Fruit fly (Drosophila melanogaster) whole organism, adult: Measurements from ENCODE around the gene SLC22A.

Experiments used
- CG11617 ChIP-seq: fragments of 200-800 bp; sonication (Bioruptor generic); optimal IDR thresholded peaks from 2 replicates; lab custom pipeline; 2017; ENCODE audit warnings: mild to moderate bottlenecking, missing biosample characterization, missing genetic modification reagents, missing genetic modification characterization
- CG12768 ChIP-seq: fragments of 200-800 bp; sonication (Bioruptor generic); optimal IDR thresholded peaks from 2 replicates; lab custom pipeline; 2017; ENCODE audit warnings: missing biosample characterization, missing genetic modification characterization, mild to moderate bottlenecking, moderate library complexity, missing genetic modification reagents
- CG14711 ChIP-seq: fragments of 200-800 bp; sonication (Bioruptor generic); optimal IDR thresholded peaks from 2 replicates; lab custom pipeline; 2018; ENCODE audit warnings: missing biosample characterization, mild to moderate bottlenecking, missing genetic modification characterization, moderate library complexity
- CG1620 ChIP-seq: fragments of 200-800 bp; sonication (Bioruptor generic); optimal IDR thresholded peaks from 2 replicates; lab custom pipeline; 2016; ENCODE audit warnings: missing biosample characterization, missing genetic modification characterization
- CG33017 ChIP-seq: fragments of 200-800 bp; sonication (Bioruptor generic); optimal IDR thresholded peaks from 2 replicates; lab custom pipeline; 2018; ENCODE audit warnings: missing biosample characterization, mild to moderate bottlenecking, missing genetic modification characterization, moderate library complexity
- CG5204 ChIP-seq: fragments of 200-800 bp; sonication (Bioruptor generic); optimal IDR thresholded peaks from 2 replicates; lab custom pipeline; 2016; ENCODE audit warnings: missing biosample characterization, missing genetic modification characterization
- CG7045 ChIP-seq: fragments of 200-800 bp; sonication (Bioruptor generic); optimal IDR thresholded peaks from 2 replicates; lab custom pipeline; 2017; ENCODE audit warnings: missing biosample characterization, mild to moderate bottlenecking, missing genetic modification characterization
- CG7101 ChIP-seq: fragments of 200-800 bp; sonication (Bioruptor generic); optimal IDR thresholded peaks from 2 replicates; lab custom pipeline; 2018; ENCODE audit warnings: missing biosample characterization, mild to moderate bottlenecking, missing genetic modification characterization, moderate library complexity
- Clk ChIP-seq: fragments of 200-800 bp; sonication (Bioruptor generic); optimal IDR thresholded peaks from 2 replicates; lab custom pipeline; 2017; ENCODE audit warnings: missing biosample characterization, missing genetic modification characterization
- Crg-1 ChIP-seq: fragments of 200-800 bp; sonication (Bioruptor generic); optimal IDR thresholded peaks from 2 replicates; lab custom pipeline; 2016; ENCODE audit warnings: missing biosample characterization, missing genetic modification characterization
- Hr96 ChIP-seq: fragments of 200-800 bp; sonication (Bioruptor generic); optimal IDR thresholded peaks from 2 replicates; lab custom pipeline; 2016; ENCODE audit warnings: missing biosample characterization, missing genetic modification characterization
- Mnt ChIP-seq: fragments of 200-800 bp; sonication (Bioruptor generic); optimal IDR thresholded peaks from 2 replicates; lab custom pipeline; 2016; ENCODE audit warnings: missing biosample characterization, mild to moderate bottlenecking, missing genetic modification characterization
- bab1 ChIP-seq: fragments of 200-800 bp; sonication (Bioruptor generic); optimal IDR thresholded peaks from 3 replicates; lab custom pipeline; 2019; ENCODE audit warnings: missing biosample characterization, mild to moderate bottlenecking, missing genetic modification characterization, moderate library complexity
- cic ChIP-seq: fragments of 200-800 bp; sonication (Bioruptor generic); optimal IDR thresholded peaks from 2 replicates; lab custom pipeline; 2017; ENCODE audit warnings: missing biosample characterization, mild to moderate bottlenecking, missing genetic modification characterization, moderate library complexity
- cnc ChIP-seq, 2 experiments: fragments of >200 bp; optimal IDR thresholded peaks; 2 replicates each; lab custom pipeline; 2017
- kay ChIP-seq: fragments of 200-800 bp; sonication (Bioruptor generic); peaks from one replicate; lab custom pipeline; 2016; ENCODE audit warnings: missing biosample characterization, missing genetic modification characterization, borderline replicate concordance
- ovo ChIP-seq: fragments of 200-800 bp; sonication (Bioruptor generic); optimal IDR thresholded peaks from 2 replicates; lab custom pipeline; 2016; ENCODE audit warnings: missing biosample characterization, missing genetic modification characterization
- pad ChIP-seq: fragments of 200-800 bp; sonication (Bioruptor generic); optimal IDR thresholded peaks from 3 replicates; lab custom pipeline; 2017; ENCODE audit warnings: missing biosample characterization, missing genetic modification characterization, mild to moderate bottlenecking, moderate library complexity, missing genetic modification reagents
- tj ChIP-seq: fragments of 200-800 bp; sonication (Bioruptor generic); optimal IDR thresholded peaks from 3 replicates; lab custom pipeline; 2017; ENCODE audit warnings: missing biosample characterization, mild to moderate bottlenecking, missing genetic modification characterization, moderate library complexity
- toe ChIP-seq: fragments of 200-800 bp; sonication (Bioruptor generic); optimal IDR thresholded peaks from 2 replicates; lab custom pipeline; 2016; ENCODE audit warnings: missing biosample characterization, missing genetic modification characterization

SLC22A gene

dm6 chr3L:21934462-21934861 is at the start of gene SLC22A:
Gene SLC22A, plus strand, starts transcription at chr3L:21934704.
- TF ChIP-seq pad (GFP tag; lab: Kevin White, UChicago) (no peak), CG7101 (no peak), Hr96 (GFP tag; lab: Kevin White, UChicago) (peak; percentile 2), Crg-1 (no peak), cic (GFP tag; lab: Kevin White, UChicago) (peak; percentile 79)

- TF ChIP-seq cic (GFP tag; lab: Kevin White, UChicago) (peak; percentile 23), tj (GFP tag; lab: Kevin White, UChicago) (peak; percentile 36), kay (GFP tag; lab: Kevin White, UChicago) (peak; percentile 90), CG1620 (GFP tag; lab: Kevin White, UChicago) (no peak), CG7101 (no peak), pad (GFP tag; lab: Kevin White, UChicago) (no peak)
These were observed 47.5 kb upstream of the SLC22A start for dm6 chr3L:21886883-21887559.

- TF ChIP-seq ovo (GFP tag; lab: Kevin White, UChicago) (peak; percentile 16), cic (GFP tag; lab: Kevin White, UChicago) (peak; percentile 35), CG11617 (GFP tag; lab: Kevin White, UChicago) (peak; percentile 4), CG7045 (no peak)
These were observed 44.9 kb upstream of the SLC22A start for dm6 chr3L:21889601-21890000.

dm6 chr3L:21891307-21891774 is 43.2 kb upstream of the SLC22A start:
- TF ChIP-seq Mnt (no peak), CG14711 (tag; lab: Kevin White, UChicago) (peak; percentile 73), CG5204 (peak; percentile 50), CG11617 (GFP tag; lab: Kevin White, UChicago) (peak; percentile 52), CG7101 (peak; percentile 64), Hr96 (GFP tag; lab: Kevin White, UChicago) (peak; percentile 18), tj (GFP tag; lab: Kevin White, UChicago) (peak; percentile 90), bab1 (GFP tag; lab: Kevin White, UChicago) (peak; percentile 69), toe (GFP tag; lab: Kevin White, UChicago) (no peak), CG7045 (peak; percentile 67), cnc (optimal IDR thresholded peaks at IDR 0.05; lab: Kevin White, UChicago) (no peak), Clk (GFP tag; lab: Kevin White, UChicago) (peak; percentile 3), kay (GFP tag; lab: Kevin White, UChicago) (no peak), pad (GFP tag; lab: Kevin White, UChicago) (peak; percentile 17), CG33017 (tag; lab: Kevin White, UChicago) (peak; percentile 74)

- TF ChIP-seq CG7045, result peak; percentile 62
- TF ChIP-seq cic (GFP tag; lab: Kevin White, UChicago), result peak; percentile 68
- TF ChIP-seq ovo (GFP tag; lab: Kevin White, UChicago), result peak; percentile 12
- TF ChIP-seq cnc (optimal IDR thresholded peaks at IDR 0.05; lab: Kevin White, UChicago), result no peak
- peak; percentile 17 for TF ChIP-seq Mnt
- TF ChIP-seq CG5204, result peak; percentile 4
- peak; percentile 27 for TF ChIP-seq CG11617 (GFP tag; lab: Kevin White, UChicago)
- TF ChIP-seq CG7101, result peak; percentile 20
- TF ChIP-seq kay (GFP tag; lab: Kevin White, UChicago), result peak; percentile 91
- peak; percentile 22 for TF ChIP-seq tj (GFP tag; lab: Kevin White, UChicago)
- TF ChIP-seq pad (GFP tag; lab: Kevin White, UChicago), result no peak
These were observed 42.3 kb upstream of the SLC22A start for dm6 chr3L:21892213-21892612.

- TF ChIP-seq tj (GFP tag; lab: Kevin White, UChicago) (no peak), CG7101 (no peak), CG5204 (no peak), cnc (optimal IDR thresholded peaks at IDR 0.05; lab: Kevin White, UChicago) (no peak), CG14711 (tag; lab: Kevin White, UChicago) (no peak), Crg-1 (no peak), ovo (GFP tag; lab: Kevin White, UChicago) (no peak), toe (GFP tag; lab: Kevin White, UChicago) (no peak), CG1620 (GFP tag; lab: Kevin White, UChicago) (no peak), Hr96 (GFP tag; lab: Kevin White, UChicago) (no peak), Mnt (no peak), pad (GFP tag; lab: Kevin White, UChicago) (no peak), CG12768 (no peak), Clk (GFP tag; lab: Kevin White, UChicago) (no peak), kay (GFP tag; lab: Kevin White, UChicago) (no peak)
These were observed 41.8 kb upstream of the SLC22A start for dm6 chr3L:21892699-21893098.

dm6 chr3L:21893697-21894099 is 40.8 kb upstream of the SLC22A start:
- TF ChIP-seq ovo (GFP tag; lab: Kevin White, UChicago) (no peak), CG7101 (no peak), tj (GFP tag; lab: Kevin White, UChicago) (peak; percentile 14), Clk (GFP tag; lab: Kevin White, UChicago) (no peak), toe (GFP tag; lab: Kevin White, UChicago) (no peak)
